Fruit fly (Drosophila melanogaster) S2 (cell line): Measurements from ENCODE around the gene fit.

Experiments used
- CG8478 ChIP-seq: fragments of >200 bp; optimal IDR thresholded peaks from 2 replicates; lab custom pipeline; 2018
- CTCF ChIP-seq, 2 experiments: fragments of >200 bp; optimal IDR thresholded peaks; 2 replicates each; lab custom pipeline; 2018

- TF ChIP-seq CG8478 (lab: Kevin White, UChicago) = no peak
- no peak for TF ChIP-seq CTCF (optimal IDR thresholded peaks at IDR 0.05; lab: Kevin White, UChicago)
Observed at dm6 chr3R:21862868-21863267, 21.4 kb downstream of the fit start.
